Worm (Caenorhabditis elegans) whole organism, late embryonic: ENCODE measurements around the gene pqn-83.

Source experiments
- ama-1 ChIP-seq: fragments of 150-350 bp; optimal IDR thresholded peaks from 2 replicates; lab custom pipeline; 2014
- ceh-19 ChIP-seq: fragments of 200-800 bp; sonication (Bioruptor generic); optimal IDR thresholded peaks from 2 replicates; lab custom pipeline; 2018; ENCODE audit warnings: mild to moderate bottlenecking, missing genetic modification characterization, missing compliant biosample characterization
- ceh-31 ChIP-seq: sonication (generic microtip); optimal IDR thresholded peaks from 2 replicates; lab custom pipeline; 2016; ENCODE audit warnings: missing genetic modification characterization, missing compliant biosample characterization
- dmd-4 ChIP-seq: sonication (generic microtip); optimal IDR thresholded peaks from 2 replicates; lab custom pipeline; 2016; ENCODE audit warnings: borderline replicate concordance, missing genetic modification characterization, missing compliant biosample characterization
- elt-2 ChIP-seq: sonication (generic microtip); optimal IDR thresholded peaks from 2 replicates; lab custom pipeline; 2016; ENCODE audit warnings: missing genetic modification reagents, missing genetic modification characterization, missing compliant biosample characterization
- gmeb-2 ChIP-seq: sonication (generic microtip); optimal IDR thresholded peaks from 2 replicates; lab custom pipeline; 2016; ENCODE audit warnings: missing genetic modification characterization, inconsistent platforms, missing compliant biosample characterization
- nfya-1 ChIP-seq: sonication (generic microtip); optimal IDR thresholded peaks from 2 replicates; lab custom pipeline; 2017; ENCODE audit warnings: missing genetic modification characterization, mild to moderate bottlenecking, missing compliant biosample characterization, antibody characterized with exemption, moderate library complexity
- nhr-11 ChIP-seq: fragments of 150-350 bp; optimal IDR thresholded peaks from 2 replicates; lab custom pipeline; 2014; ENCODE audit warnings: missing biosample characterization, missing genetic modification characterization
- pha-4 ChIP-seq: fragments of 150-350 bp; optimal IDR thresholded peaks from 2 replicates; lab custom pipeline; 2018; ENCODE audit warnings: missing biosample characterization, missing genetic modification reagents, missing genetic modification characterization
- unc-3 ChIP-seq, 2 experiments: fragments of 200-800 bp in 1 of 2; sonication (Bioruptor generic) in 1 of 2; sonication (generic microtip) in 1 of 2; conservative IDR thresholded peaks in 1 of 2; optimal IDR thresholded peaks in 1 of 2; 2 replicates each; pipeline versions ENCODE4 v1.3.6 to Lab custom; 2016 to 2022; ENCODE audit warnings: missing compliant biosample characterization in 2 of 2, missing genetic modification characterization in 2 of 2, missing genetic modification reagents in 1 of 2
- unc-55 ChIP-seq: sonication (generic microtip); optimal IDR thresholded peaks from 2 replicates; lab custom pipeline; 2017; ENCODE audit warnings: missing biosample characterization, missing genetic modification reagents, missing genetic modification characterization

ce11 chrIII:13064213-13065184 lies 34.8 kb downstream of the pqn-83 start:
- TF ChIP-seq unc-55, result no peak
- no peak for TF ChIP-seq dmd-4
- TF ChIP-seq pha-4 (tag; lab: Kevin White, UChicago), result no peak
- no peak for TF ChIP-seq gmeb-2 (tag; lab: Kevin White, UChicago)
- TF ChIP-seq elt-2 (tag; lab: Kevin White, UChicago), result no peak
- TF ChIP-seq nfya-1 (tag; lab: Kevin White, UChicago), result no peak
- TF ChIP-seq ama-1 (lab: Kevin White, UChicago), result no peak
- no peak for TF ChIP-seq unc-3 (GFP tag; conservative IDR thresholded peaks at IDR 0.05; lab: Robert Waterston, UW)
- no peak for TF ChIP-seq unc-3 (tag; optimal IDR thresholded peaks at IDR 0.05; lab: Kevin White, UChicago)
- no peak for TF ChIP-seq nhr-11 (tag; lab: Kevin White, UChicago)
- TF ChIP-seq ceh-19 (GFP tag; lab: Kevin White, UChicago), result no peak
- peak; percentile 63 for TF ChIP-seq ceh-31 (tag; lab: Kevin White, UChicago)
